Fruit fly (Drosophila melanogaster) whole organism, pupa: Measurements from ENCODE around the gene CG1635.

ENCODE experiments used
- CG10348 ChIP-seq: fragments of 200-800 bp; sonication (Bioruptor generic); IDR thresholded peaks from 2 replicates; pipeline ENCODE4 v1.3.6; 2022; ENCODE audit warnings: missing biosample characterization, missing genetic modification characterization
- CG12605 ChIP-seq: fragments of 200-800 bp; sonication (Bioruptor generic); IDR thresholded peaks from 2 replicates; pipeline ENCODE4 v1.3.6; 2022; ENCODE audit warnings: missing biosample characterization, missing genetic modification characterization
- CG13204 ChIP-seq: fragments of 200-800 bp; sonication (Bioruptor generic); optimal IDR thresholded peaks from 2 replicates; lab custom pipeline; 2018; ENCODE audit warnings: missing biosample characterization, mild to moderate bottlenecking, missing genetic modification characterization, moderate library complexity
- CG14655 ChIP-seq: fragments of 200-800 bp; sonication (Bioruptor generic); optimal IDR thresholded peaks from 3 replicates; lab custom pipeline; 2017; ENCODE audit warnings: mild to moderate bottlenecking, missing biosample characterization, missing genetic modification reagents, missing genetic modification characterization
- CG15710 ChIP-seq: fragments of 200-800 bp; sonication (Bioruptor generic); optimal IDR thresholded peaks from 2 replicates; lab custom pipeline; 2018; ENCODE audit warnings: missing biosample characterization, mild to moderate bottlenecking, missing genetic modification characterization, moderate library complexity
- CG17806 ChIP-seq: fragments of 200-800 bp; sonication (Bioruptor generic); optimal IDR thresholded peaks from 2 replicates; lab custom pipeline; 2018; ENCODE audit warnings: missing biosample characterization, mild to moderate bottlenecking, missing genetic modification characterization, moderate library complexity
- CG34367 ChIP-seq: fragments of 200-800 bp; sonication (Bioruptor generic); optimal IDR thresholded peaks from 2 replicates; lab custom pipeline; 2018; ENCODE audit warnings: missing biosample characterization, mild to moderate bottlenecking, missing genetic modification characterization
- CG4496 ChIP-seq: fragments of 200-800 bp; sonication (Bioruptor generic); IDR thresholded peaks from 3 replicates; pipeline ENCODE4 v1.3.6; 2022; ENCODE audit warnings: missing biosample characterization, missing genetic modification characterization
- CG8301 ChIP-seq: fragments of 200-800 bp; sonication (Bioruptor generic); optimal IDR thresholded peaks from 2 replicates; lab custom pipeline; 2018; ENCODE audit warnings: missing biosample characterization, mild to moderate bottlenecking, missing genetic modification characterization
- CG9948 ChIP-seq: fragments of 200-800 bp; sonication (Bioruptor generic); optimal IDR thresholded peaks from 2 replicates; lab custom pipeline; 2018; ENCODE audit warnings: missing biosample characterization, mild to moderate bottlenecking, missing genetic modification characterization, moderate library complexity
- D1 ChIP-seq: fragments of 200-800 bp; sonication (Bioruptor generic); optimal IDR thresholded peaks from 2 replicates; lab custom pipeline; 2018; ENCODE audit warnings: missing biosample characterization, mild to moderate bottlenecking, missing genetic modification characterization, moderate library complexity
- EcR ChIP-seq: fragments of 200-800 bp; sonication (Bioruptor generic); optimal IDR thresholded peaks from 3 replicates; lab custom pipeline; 2019; ENCODE audit warnings: missing biosample characterization, missing genetic modification characterization, mild to moderate bottlenecking, moderate library complexity, missing genetic modification reagents
- Pif1B ChIP-seq: fragments of 200-800 bp; sonication (Bioruptor generic); optimal IDR thresholded peaks from 3 replicates; lab custom pipeline; 2016; ENCODE audit warnings: missing biosample characterization, missing genetic modification characterization
- Snoo ChIP-seq: fragments of 200-800 bp; sonication (Bioruptor generic); optimal IDR thresholded peaks from 3 replicates; lab custom pipeline; 2017; ENCODE audit warnings: missing biosample characterization, mild to moderate bottlenecking, missing genetic modification characterization, inconsistent platforms

dm6 chr3R:31565738-31566137 is 22.7 kb upstream of the CG1635 start:
- TF ChIP-seq EcR (no peak), Snoo (tag; lab: Kevin White, UChicago) (no peak), D1 (tag; lab: Kevin White, UChicago) (no peak), Pif1B (GFP tag; lab: Kevin White, UChicago) (no peak), CG10348 (GFP tag; lab: Robert Waterston, UW) (no peak), CG13204 (GFP tag; lab: Kevin White, UChicago) (no peak), CG4496 (GFP tag; lab: Robert Waterston, UW) (no peak), CG17806 (no peak), CG8301 (tag; lab: Kevin White, UChicago) (no peak), CG9948 (no peak), CG34367 (no peak), CG14655 (no peak), CG15710 (tag; lab: Kevin White, UChicago) (no peak), CG12605 (GFP tag; lab: Robert Waterston, UW) (no peak)
